Fruit fly (Drosophila melanogaster) Kc167 (cell line): Measurements from ENCODE around the gene CG31245.

Experiments used
- Sin3A ChIP-seq: fragments of >200 bp; optimal IDR thresholded peaks from 2 replicates; lab custom pipeline; 2018; ENCODE audit warnings: missing external identifiers
- h ChIP-seq: fragments of >200 bp; optimal IDR thresholded peaks from 3 replicates; lab custom pipeline; 2018; ENCODE audit warnings: missing external identifiers
- psq ChIP-seq: fragments of >200 bp; optimal IDR thresholded peaks from 2 replicates; lab custom pipeline; 2017; ENCODE audit warnings: missing external identifiers

- no peak for TF ChIP-seq psq (lab: Kevin White, UChicago)
- no peak for TF ChIP-seq h (lab: Kevin White, UChicago)
- no peak for TF ChIP-seq Sin3A (lab: Kevin White, UChicago)
Observed at dm6 chr3R:19352121-19352520, 24.9 kb downstream of the CG31245 start.
